Worm (Caenorhabditis elegans) whole organism, L2 larva: ENCODE data around the gene F09F9.1.
A peak's percentile ranks its signal among the peaks of the same experiment; 100 is the strongest.

ENCODE experiments used
- fos-1 ChIP-seq: fragments of 150-350 bp; optimal IDR thresholded peaks from 2 replicates; lab custom pipeline; 2014; ENCODE audit warnings: missing biosample characterization, missing genetic modification characterization
- lin-11 ChIP-seq: fragments of 150-350 bp; sonication (generic microtip); optimal IDR thresholded peaks from 2 replicates; lab custom pipeline; 2014; ENCODE audit warnings: missing biosample characterization, missing genetic modification characterization, inconsistent platforms, mixed read lengths
- nhr-11 ChIP-seq: fragments of 150-350 bp; optimal IDR thresholded peaks from 2 replicates; lab custom pipeline; 2014; ENCODE audit warnings: missing biosample characterization, missing genetic modification characterization
- nhr-237 ChIP-seq: fragments of 150-350 bp; optimal IDR thresholded peaks from 2 replicates; lab custom pipeline; 2014; ENCODE audit warnings: missing biosample characterization, missing genetic modification characterization
- snpc-4 ChIP-seq: fragments of 150-350 bp; optimal IDR thresholded peaks from 2 replicates; lab custom pipeline; 2014; ENCODE audit warnings: missing biosample characterization, missing genetic modification characterization

DNA sequence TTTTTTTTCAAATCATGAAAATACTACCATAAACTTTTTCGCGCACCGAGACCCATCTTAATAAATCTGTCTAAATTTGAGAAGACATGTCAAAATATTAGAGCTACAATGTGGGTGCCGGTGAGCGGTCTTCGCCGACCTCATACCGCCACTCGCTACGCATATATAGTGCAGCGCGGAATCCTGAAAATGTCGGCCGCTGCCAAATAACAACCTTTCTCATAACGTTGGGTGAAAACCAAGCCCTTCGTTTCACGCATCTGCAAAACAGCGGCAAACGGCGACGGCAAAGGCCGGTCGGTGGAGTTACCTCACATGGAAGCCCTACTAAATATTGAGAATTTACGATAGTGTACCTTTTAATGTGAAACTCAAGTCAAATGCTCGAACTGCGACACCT lies 12.1 kb upstream of the F09F9.1 start:
- TF ChIP-seq nhr-237 (tag; lab: Kevin White, UChicago), result no peak
- TF ChIP-seq fos-1 (tag; lab: Kevin White, UChicago), result no peak
- no peak for TF ChIP-seq lin-11
- no peak for TF ChIP-seq nhr-11 (tag; lab: Kevin White, UChicago)
- TF ChIP-seq snpc-4 (tag; lab: Kevin White, UChicago), result peak; percentile 85
